Worm (Caenorhabditis elegans) whole organism, young adult: ENCODE measurements around the gene pph-4.1.
A peak's percentile ranks its signal among the peaks of the same experiment; 100 is the strongest.

ENCODE experiments used
- B0336.3 ChIP-seq: fragments of 200-800 bp; sonication (Bioruptor generic); IDR thresholded peaks from 2 replicates; pipeline ENCODE4 v1.3.6; 2022; ENCODE audit warnings: missing genetic modification characterization, missing compliant biosample characterization
- F10E7.11 ChIP-seq: sonication (generic microtip); optimal IDR thresholded peaks from 2 replicates; lab custom pipeline; 2017; ENCODE audit warnings: mild to moderate bottlenecking, missing genetic modification characterization, moderate library complexity, missing compliant biosample characterization
- F22D6.2 ChIP-seq: sonication (generic microtip); optimal IDR thresholded peaks from 2 replicates; lab custom pipeline; 2016; ENCODE audit warnings: mild to moderate bottlenecking, missing genetic modification characterization, missing compliant biosample characterization
- F33H1.4 ChIP-seq: fragments of 200-800 bp; sonication (Bioruptor generic); IDR thresholded peaks from 2 replicates; pipeline ENCODE4 v1.3.6; 2022; ENCODE audit warnings: missing genetic modification reagents, missing genetic modification characterization, missing compliant biosample characterization
- F49E8.2 ChIP-seq: sonication (generic microtip); optimal IDR thresholded peaks from 3 replicates; lab custom pipeline; 2017; ENCODE audit warnings: missing genetic modification characterization, mild to moderate bottlenecking, missing compliant biosample characterization, antibody characterized with exemption, moderate library complexity; ENCODE audit not compliant: insufficient read depth
- F52B5.7 ChIP-seq: sonication (generic microtip); optimal IDR thresholded peaks from 2 replicates; lab custom pipeline; 2016; ENCODE audit warnings: mild to moderate bottlenecking, missing genetic modification characterization, missing compliant biosample characterization
- F55B11.4 ChIP-seq: sonication (generic microtip); optimal IDR thresholded peaks from 2 replicates; lab custom pipeline; 2016; ENCODE audit warnings: missing compliant biosample characterization, missing genetic modification characterization, borderline replicate concordance; ENCODE audit not compliant: insufficient read depth
- F57C9.4 ChIP-seq: sonication (generic microtip); optimal IDR thresholded peaks from 2 replicates; lab custom pipeline; 2017; ENCODE audit warnings: mild to moderate bottlenecking, missing genetic modification characterization, missing compliant biosample characterization
- K11D2.4 ChIP-seq: fragments of 200-800 bp; sonication (Bioruptor generic); IDR thresholded peaks from 2 replicates; pipeline ENCODE4 v1.3.6; 2022; ENCODE audit warnings: missing genetic modification reagents, missing genetic modification characterization, missing compliant biosample characterization
- Y53F4B.3 ChIP-seq: fragments of 200-800 bp; sonication (Bioruptor generic); IDR thresholded peaks from 2 replicates; pipeline ENCODE4 v1.3.6; 2022; ENCODE audit warnings: missing genetic modification reagents, missing genetic modification characterization, missing compliant biosample characterization
- Y79H2A.3 ChIP-seq: fragments of 200-800 bp; sonication (Bioruptor generic); conservative IDR thresholded peaks from 2 replicates; pipeline ENCODE4 v1.3.6; 2022; ENCODE audit warnings: missing genetic modification reagents, missing genetic modification characterization, missing compliant biosample characterization
- ZK185.1 ChIP-seq: sonication (generic microtip); optimal IDR thresholded peaks from 2 replicates; lab custom pipeline; 2016; ENCODE audit warnings: mild to moderate bottlenecking, missing genetic modification characterization, missing compliant biosample characterization; ENCODE audit not compliant: poor library complexity, severe bottlenecking
- atf-7 ChIP-seq: sonication (generic microtip); optimal IDR thresholded peaks from 2 replicates; lab custom pipeline; 2017; ENCODE audit warnings: mild to moderate bottlenecking, missing genetic modification characterization, missing compliant biosample characterization
- attf-6 ChIP-seq: fragments of 200-800 bp; sonication (Bioruptor generic); IDR thresholded peaks from 2 replicates; pipeline ENCODE4 v1.3.6; 2022; ENCODE audit warnings: missing genetic modification reagents, missing genetic modification characterization, missing compliant biosample characterization
- cebp-2 ChIP-seq: fragments of 200-800 bp; sonication (Bioruptor generic); IDR thresholded peaks from 2 replicates; pipeline ENCODE4 v1.3.6; 2022; ENCODE audit warnings: missing genetic modification characterization, missing compliant biosample characterization
- ceh-58 ChIP-seq: fragments of 200-800 bp; sonication (Bioruptor generic); IDR thresholded peaks from 2 replicates; pipeline ENCODE4 v1.3.6; 2022; ENCODE audit warnings: missing genetic modification characterization, missing compliant biosample characterization
- die-1 ChIP-seq: sonication (generic microtip); optimal IDR thresholded peaks from 2 replicates; lab custom pipeline; 2016; ENCODE audit warnings: missing genotype, mild to moderate bottlenecking, missing genetic modification characterization, missing compliant biosample characterization
- egl-44 ChIP-seq: fragments of 200-800 bp; sonication (Bioruptor generic); IDR thresholded peaks from 2 replicates; pipeline ENCODE4 v1.3.6; 2022; ENCODE audit warnings: missing genetic modification reagents, missing genetic modification characterization, missing compliant biosample characterization
- egrh-3 ChIP-seq: fragments of 200-800 bp; sonication (Bioruptor generic); IDR thresholded peaks from 2 replicates; pipeline ENCODE4 v1.3.6; 2022; ENCODE audit warnings: missing genetic modification reagents, missing genetic modification characterization, missing compliant biosample characterization
- ets-4 ChIP-seq: fragments of 200-800 bp; sonication (Bioruptor generic); optimal IDR thresholded peaks from 2 replicates; lab custom pipeline; 2018; ENCODE audit warnings: mild to moderate bottlenecking, missing genetic modification characterization, missing compliant biosample characterization
- gei-17 ChIP-seq: fragments of 200-800 bp; sonication (Bioruptor generic); optimal IDR thresholded peaks from 2 replicates; lab custom pipeline; 2018; ENCODE audit warnings: mild to moderate bottlenecking, missing genetic modification characterization, missing compliant biosample characterization
- hmg-1.2 ChIP-seq: fragments of 200-800 bp; sonication (Bioruptor generic); IDR thresholded peaks from 2 replicates; pipeline ENCODE4 v1.3.6; 2022; ENCODE audit warnings: missing genetic modification reagents, missing genetic modification characterization, missing compliant biosample characterization
- lin-40 ChIP-seq: sonication (generic microtip); optimal IDR thresholded peaks from 2 replicates; lab custom pipeline; 2016; ENCODE audit warnings: missing genetic modification characterization, mild to moderate bottlenecking, missing compliant biosample characterization, missing genotype, missing genetic modification reagents
- lin-54 ChIP-seq: fragments of 200-800 bp; sonication (Bioruptor generic); optimal IDR thresholded peaks from 2 replicates; lab custom pipeline; 2018; ENCODE audit warnings: mild to moderate bottlenecking, missing genetic modification characterization, missing compliant biosample characterization
- lir-1 ChIP-seq: fragments of 200-800 bp; sonication (Bioruptor generic); conservative IDR thresholded peaks from 2 replicates; pipeline ENCODE4 v1.3.6; 2022; ENCODE audit warnings: missing genetic modification reagents, missing genetic modification characterization, missing compliant biosample characterization
- madf-10 ChIP-seq: sonication (generic microtip); optimal IDR thresholded peaks from 2 replicates; lab custom pipeline; 2016; ENCODE audit warnings: mild to moderate bottlenecking, missing genetic modification characterization, missing compliant biosample characterization
- madf-3 ChIP-seq: fragments of 200-800 bp; sonication (Bioruptor generic); IDR thresholded peaks from 2 replicates; pipeline ENCODE4 v1.3.6; 2022; ENCODE audit warnings: missing genetic modification reagents, missing genetic modification characterization, missing compliant biosample characterization
- madf-8 ChIP-seq: fragments of 200-800 bp; sonication (Bioruptor generic); conservative IDR thresholded peaks from 2 replicates; pipeline ENCODE4 v1.3.6; 2022; ENCODE audit warnings: missing genetic modification reagents, missing genetic modification characterization, missing compliant biosample characterization
- mel-28 ChIP-seq: sonication (generic microtip); optimal IDR thresholded peaks from 2 replicates; lab custom pipeline; 2016; ENCODE audit warnings: borderline replicate concordance, mild to moderate bottlenecking, missing genetic modification characterization, missing compliant biosample characterization
- mes-4 ChIP-seq: sonication (generic microtip); optimal IDR thresholded peaks from 2 replicates; lab custom pipeline; 2016; ENCODE audit warnings: missing genotype, missing genetic modification characterization, missing compliant biosample characterization
- mxl-1 ChIP-seq: sonication (generic microtip); optimal IDR thresholded peaks from 2 replicates; lab custom pipeline; 2016; ENCODE audit warnings: missing genetic modification characterization, missing compliant biosample characterization
- nfya-2 ChIP-seq: fragments of 200-800 bp; sonication (Bioruptor generic); IDR thresholded peaks from 2 replicates; pipeline ENCODE4 v1.3.6; 2022; ENCODE audit warnings: missing genetic modification reagents, missing genetic modification characterization, missing compliant biosample characterization
- nhr-120 ChIP-seq: fragments of 200-800 bp; sonication (Bioruptor generic); IDR thresholded peaks from 2 replicates; pipeline ENCODE4 v1.3.6; 2022; ENCODE audit warnings: missing genetic modification characterization, missing compliant biosample characterization
- nhr-90 ChIP-seq: sonication (generic microtip); optimal IDR thresholded peaks from 2 replicates; lab custom pipeline; 2016; ENCODE audit warnings: missing genotype, mild to moderate bottlenecking, missing genetic modification characterization, missing compliant biosample characterization
- pha-4 ChIP-seq: fragments of 150-350 bp; sonication (generic microtip); optimal IDR thresholded peaks from 2 replicates; lab custom pipeline; 2014; ENCODE audit warnings: missing biosample characterization, missing genetic modification reagents, missing genetic modification characterization
- rpc-1 ChIP-seq, 2 experiments: fragments of 150-350 bp in 1 of 2; sonication (generic microtip) in 1 of 2; optimal IDR thresholded peaks; 2 replicates each; lab custom pipeline; 2014 to 2018; ENCODE audit warnings: missing biosample characterization in 1 of 2, missing genetic modification characterization in 1 of 2, missing genetic modification reagents in 1 of 2, missing genotype in 1 of 2
- snpc-1.1 ChIP-seq: sonication (generic microtip); optimal IDR thresholded peaks from 2 replicates; lab custom pipeline; 2017; ENCODE audit warnings: missing genetic modification characterization, mild to moderate bottlenecking, missing compliant biosample characterization, antibody characterized with exemption, moderate library complexity, missing genotype, missing genetic modification reagents; ENCODE audit not compliant: insufficient read depth
- snpc-4 ChIP-seq, 5 experiments: fragments of 150-350 bp in 1 of 5; sonication (generic microtip) in 4 of 5; optimal IDR thresholded peaks; 2 replicates each; lab custom pipeline; 2014 to 2018; ENCODE audit warnings: missing genetic modification characterization in 5 of 5, missing biosample characterization in 3 of 5, antibody characterized with exemption in 2 of 5, mild to moderate bottlenecking in 2 of 5, missing compliant biosample characterization in 2 of 5, missing genotype in 2 of 5, moderate library complexity in 2 of 5, missing genetic modification reagents in 1 of 5
- sptf-2 ChIP-seq: fragments of 200-800 bp; sonication (Bioruptor generic); optimal IDR thresholded peaks from 2 replicates; lab custom pipeline; 2018; ENCODE audit warnings: mild to moderate bottlenecking, missing genetic modification characterization, missing compliant biosample characterization
- tbx-9 ChIP-seq: sonication (generic microtip); optimal IDR thresholded peaks from 2 replicates; lab custom pipeline; 2016; ENCODE audit warnings: borderline replicate concordance, missing genetic modification characterization, inconsistent platforms, missing compliant biosample characterization
- tlf-1 ChIP-seq: fragments of 200-800 bp; sonication (Bioruptor generic); optimal IDR thresholded peaks from 2 replicates; lab custom pipeline; 2018; ENCODE audit warnings: mild to moderate bottlenecking, missing genetic modification characterization, missing compliant biosample characterization
- xnd-1 ChIP-seq: sonication (generic microtip); optimal IDR thresholded peaks from 2 replicates; lab custom pipeline; 2016; ENCODE audit warnings: missing genotype, missing genetic modification reagents, missing genetic modification characterization, missing compliant biosample characterization
- zfh-2 ChIP-seq: fragments of 200-800 bp; sonication (Bioruptor generic); conservative IDR thresholded peaks from 2 replicates; pipeline ENCODE4 v1.3.6; 2022; ENCODE audit warnings: missing genetic modification reagents, missing genetic modification characterization, missing compliant biosample characterization

The pph-4.1 gene

ce11 chrIII:12372080-12373065 lies 21.2 kb upstream of the pph-4.1 start (continued):
- TF ChIP-seq B0336.3 (GFP tag; lab: Robert Waterston, UW) (peak; percentile 53; the same call in 1 of the 2 replicates), ceh-58 (GFP tag; lab: Robert Waterston, UW) (no peak), rpc-1 (optimal IDR thresholded peaks at IDR 0.05; lab: Kevin White, UChicago) (no peak), rpc-1 (tag; optimal IDR thresholded peaks at IDR 0.05; lab: Kevin White, UChicago) (no peak)

DNA sequence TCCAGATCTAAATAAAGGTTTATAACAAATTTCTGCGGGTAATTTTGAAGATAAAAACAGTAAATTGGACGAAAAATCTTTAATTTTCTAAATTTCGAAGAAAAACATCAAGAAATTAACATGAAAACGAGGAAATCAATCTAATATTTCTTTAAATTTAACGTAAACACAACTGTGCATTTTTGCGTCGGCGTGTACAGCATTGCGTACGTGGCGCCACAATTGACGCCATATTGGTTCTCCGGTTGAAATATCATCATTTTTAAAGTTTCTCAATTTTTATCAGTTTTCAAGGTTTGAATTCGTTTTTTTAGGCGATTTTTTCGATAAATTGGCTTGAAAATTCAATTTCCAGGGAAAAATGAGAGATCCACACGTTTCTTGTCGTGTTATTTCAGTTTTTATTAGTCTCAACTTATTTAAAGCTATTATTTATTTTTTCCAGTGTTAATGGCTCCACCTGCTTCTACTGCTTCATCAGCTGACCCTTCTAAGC lies 18.9 kb upstream of the pph-4.1 start, which contains the start of gene rpt-6:
Gene rpt-6, plus strand, starts transcription at position 446 of the 496 bp plus-strand sequence.
- TF ChIP-seq cebp-2 (GFP tag; lab: Robert Waterston, UW) (no peak), tlf-1 (GFP tag; lab: Kevin White, UChicago) (no peak), K11D2.4 (no peak), F52B5.7 (no peak), madf-10 (tag; lab: Kevin White, UChicago) (no peak), nfya-2 (no peak), Y79H2A.3 (GFP tag; lab: Robert Waterston, UW) (no peak), die-1 (tag; lab: Kevin White, UChicago) (no peak), xnd-1 (tag; lab: Kevin White, UChicago) (no peak), hmg-1.2 (GFP tag; lab: Robert Waterston, UW) (no peak), madf-8 (no peak), ZK185.1 (tag; lab: Kevin White, UChicago) (no peak), mxl-1 (no peak), nhr-90 (tag; lab: Kevin White, UChicago) (no peak), attf-6 (no peak), mes-4 (tag; lab: Kevin White, UChicago) (no peak), egl-44 (GFP tag; lab: Robert Waterston, UW) (no peak), nhr-120 (no peak), sptf-2 (GFP tag; lab: Kevin White, UChicago) (no peak), Y53F4B.3 (GFP tag; lab: Robert Waterston, UW) (no peak), tbx-9 (no peak), madf-3 (GFP tag; lab: Robert Waterston, UW) (no peak), ets-4 (GFP tag; lab: Kevin White, UChicago) (no peak), F22D6.2 (tag; lab: Kevin White, UChicago) (no peak), snpc-1.1 (peak; percentile 21), lir-1 (no peak), F49E8.2 (tag; lab: Kevin White, UChicago) (no peak), lin-40 (tag; lab: Kevin White, UChicago) (peak; percentile 29), gei-17 (GFP tag; lab: Kevin White, UChicago) (no peak), atf-7 (tag; lab: Kevin White, UChicago) (no peak), F55B11.4 (no peak), lin-54 (GFP tag; lab: Kevin White, UChicago) (peak; percentile 68), pha-4 (tag; lab: Kevin White, UChicago) (no peak), mel-28 (no peak), F10E7.11 (tag; lab: Kevin White, UChicago) (no peak), F57C9.4 (tag; lab: Kevin White, UChicago) (no peak), zfh-2 (GFP tag; lab: Robert Waterston, UW) (no peak), egrh-3 (GFP tag; lab: Robert Waterston, UW) (no peak), snpc-4 (GFP tag; optimal IDR thresholded peaks at IDR 0.05; lab: Kevin White, UChicago) (peak; percentile 5), snpc-4 (tag; optimal IDR thresholded peaks at IDR 0.05; lab: Kevin White, UChicago) (no peak), F33H1.4 (0 out of 2 replicates have a peak, but pooled peaks have one; percentile 28)
